Fruit fly (Drosophila melanogaster): ENCODE results near the gene CG32214.
"Not testable (repeated sequence)": the region's sequence is repeated elsewhere in the genome, so short reads cannot be mapped to it uniquely, and the experiment has no call there.

Gene CG32214

dm6 chr3L:19466979-19467378 lies at the start of gene CG32214, which contains the start of gene CG14096:
Gene CG32214 (plus strand): TSS chr3L:19467346.
Gene CG14096 (minus strand): TSS chr3L:19467079.
- not testable (repeated sequence) for TF ChIP-seq psq, Myc, h (optimal IDR thresholded peaks at IDR 0.05)

DNA sequence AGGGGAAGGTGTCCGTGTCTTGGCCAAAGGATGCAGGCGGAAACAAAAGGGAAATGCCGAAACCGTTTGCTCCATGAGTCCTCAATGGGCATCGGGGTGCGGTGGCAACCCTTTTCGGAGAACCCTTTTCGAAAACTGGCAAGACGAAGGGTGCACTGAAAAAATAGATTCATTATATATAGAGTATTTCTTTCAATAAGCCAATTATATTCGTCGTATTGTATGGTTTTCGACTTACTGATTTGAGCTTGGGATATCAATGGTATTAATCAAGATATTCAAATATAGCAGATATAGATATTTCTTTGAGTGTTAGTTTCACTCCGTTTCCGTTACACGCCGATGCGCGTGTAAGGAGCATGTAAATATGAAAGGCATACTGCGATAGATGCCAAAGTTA lies 24.9 kb upstream of the CG32214 start:
- no peak for TF ChIP-seq insv (optimal IDR thresholded peaks at IDR 0.05)
- TF ChIP-seq Myc (optimal IDR thresholded peaks at IDR 0.05) = no peak
- TF ChIP-seq Sin3A (optimal IDR thresholded peaks at IDR 0.05) = no peak
- TF ChIP-seq ttk (optimal IDR thresholded peaks at IDR 0.05) = no peak
- TF ChIP-seq psq (optimal IDR thresholded peaks at IDR 0.05) = no peak
- no peak for TF ChIP-seq h (optimal IDR thresholded peaks at IDR 0.05)

dm6 chr3L:19444092-19444491 lies 23.1 kb upstream of the CG32214 start:
- TF ChIP-seq psq (optimal IDR thresholded peaks at IDR 0.05) (no peak), Myc (optimal IDR thresholded peaks at IDR 0.05) (no peak), Sin3A (optimal IDR thresholded peaks at IDR 0.05) (no peak), ttk (optimal IDR thresholded peaks at IDR 0.05) (no peak), h (optimal IDR thresholded peaks at IDR 0.05) (no peak), insv (optimal IDR thresholded peaks at IDR 0.05) (no peak)

DNA sequence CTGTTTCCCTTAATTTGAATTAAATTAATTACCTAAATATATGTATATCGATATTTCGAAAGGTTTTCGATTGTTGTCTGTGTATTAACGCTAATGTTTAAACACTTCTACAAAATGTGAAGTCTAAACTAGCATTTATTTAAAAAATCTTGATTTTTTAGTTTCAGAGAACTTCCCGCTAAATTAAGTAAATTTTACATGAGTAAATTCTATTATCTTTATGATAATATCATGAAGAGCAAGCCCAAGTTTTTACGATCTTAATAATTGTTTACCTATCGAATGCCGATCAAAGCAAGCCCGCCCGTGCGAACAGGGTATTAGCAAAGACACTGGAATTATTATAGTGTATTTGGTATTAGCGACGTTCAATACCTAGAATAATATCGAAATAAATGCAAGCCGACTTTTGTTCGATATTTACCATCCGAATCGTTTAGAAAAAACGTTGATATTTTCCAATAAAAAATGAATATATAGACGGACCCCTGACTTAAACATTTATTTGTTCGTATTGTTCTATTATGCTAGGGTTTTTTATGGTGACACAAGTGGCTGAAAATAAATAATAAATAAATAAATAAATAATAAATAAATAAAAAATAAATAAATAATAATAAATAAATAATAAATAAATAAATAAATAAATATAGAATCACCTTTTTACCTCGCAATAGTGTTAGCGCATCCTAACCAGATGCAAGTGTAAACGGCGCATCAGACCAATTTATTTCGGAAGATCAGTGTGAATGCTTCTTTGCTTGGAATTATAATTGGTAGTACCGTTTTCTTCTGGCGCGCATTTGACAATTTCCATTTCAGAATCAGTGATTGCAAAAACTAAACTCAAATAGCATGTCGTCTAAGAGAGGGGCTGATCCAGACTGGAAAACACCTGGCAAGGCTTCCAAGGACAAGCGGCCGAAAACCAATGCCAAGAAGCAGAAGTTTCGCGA lies 20.5 kb upstream of the CG32214 start, which contains the start of the genes CG33062 and Chd3:
TSS of gene CG33062 (minus strand) at position 51 of the 956 bp plus-strand sequence.
TSS of gene Chd3 (plus strand) at position 780 of the 956 bp plus-strand sequence.
- TF ChIP-seq h (optimal IDR thresholded peaks at IDR 0.05) (no peak), Sin3A (optimal IDR thresholded peaks at IDR 0.05) (no peak), ttk (optimal IDR thresholded peaks at IDR 0.05) (no peak), insv (optimal IDR thresholded peaks at IDR 0.05) (no peak), Myc (optimal IDR thresholded peaks at IDR 0.05) (no peak), psq (optimal IDR thresholded peaks at IDR 0.05) (no peak)

- TF ChIP-seq psq (optimal IDR thresholded peaks at IDR 0.05) (no peak), ttk (optimal IDR thresholded peaks at IDR 0.05) (no peak), Sin3A (optimal IDR thresholded peaks at IDR 0.05) (no peak), Myc (optimal IDR thresholded peaks at IDR 0.05) (no peak), insv (optimal IDR thresholded peaks at IDR 0.05) (no peak), h (optimal IDR thresholded peaks at IDR 0.05) (no peak)
Measured at dm6 chr3L:19464659-19465058, 2.5 kb upstream of the CG32214 start, which contains the start of gene CG14095. Gene CG14095 (minus strand): TSS chr3L:19464759.

dm6 chr3L:19472128-19472527 lies 5.0 kb downstream of the CG32214 start, which contains the start of the genes 825-Oak and CG12519:
Gene 825-Oak (minus strand): TSS chr3L:19472228.
Gene CG12519 (plus strand): TSS chr3L:19472491.
- not testable (repeated sequence) for TF ChIP-seq ttk, Myc, psq (optimal IDR thresholded peaks at IDR 0.05)

- not testable (repeated sequence) for TF ChIP-seq insv, Sin3A, h (optimal IDR thresholded peaks at IDR 0.05)
Measured at dm6 chr3L:19475478-19475877, 8.3 kb downstream of the CG32214 start, which contains the start of the genes CG18294 and CG32213. Gene CG18294 (minus strand): TSS chr3L:19475578. Gene CG32213 (plus strand): TSS chr3L:19475839.

DNA sequence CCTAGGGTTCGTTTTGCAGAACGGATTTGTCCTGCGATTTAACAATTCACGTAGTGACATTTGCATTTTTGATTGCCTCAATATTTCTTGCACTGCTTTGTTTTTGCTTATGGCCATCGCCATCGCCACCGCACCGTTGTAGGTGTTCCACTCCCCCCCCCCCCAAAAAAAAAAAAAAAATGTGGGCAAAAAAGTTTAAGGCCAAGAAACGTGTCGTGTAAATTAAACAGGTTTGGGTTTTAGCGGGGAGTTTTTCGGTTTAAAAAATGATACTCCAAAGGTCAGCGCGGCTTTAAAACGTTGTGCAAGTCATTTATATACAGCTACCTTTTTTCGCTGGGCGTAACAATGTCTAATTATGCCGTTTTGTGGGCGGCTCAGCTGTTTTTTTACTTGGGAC lies 14.1 kb downstream of the CG32214 start:
- TF ChIP-seq ttk (optimal IDR thresholded peaks at IDR 0.05) (no peak), Sin3A (optimal IDR thresholded peaks at IDR 0.05) (no peak), insv (optimal IDR thresholded peaks at IDR 0.05) (no peak), h (optimal IDR thresholded peaks at IDR 0.05) (no peak), Myc (optimal IDR thresholded peaks at IDR 0.05) (no peak), psq (optimal IDR thresholded peaks at IDR 0.05) (no peak)

DNA sequence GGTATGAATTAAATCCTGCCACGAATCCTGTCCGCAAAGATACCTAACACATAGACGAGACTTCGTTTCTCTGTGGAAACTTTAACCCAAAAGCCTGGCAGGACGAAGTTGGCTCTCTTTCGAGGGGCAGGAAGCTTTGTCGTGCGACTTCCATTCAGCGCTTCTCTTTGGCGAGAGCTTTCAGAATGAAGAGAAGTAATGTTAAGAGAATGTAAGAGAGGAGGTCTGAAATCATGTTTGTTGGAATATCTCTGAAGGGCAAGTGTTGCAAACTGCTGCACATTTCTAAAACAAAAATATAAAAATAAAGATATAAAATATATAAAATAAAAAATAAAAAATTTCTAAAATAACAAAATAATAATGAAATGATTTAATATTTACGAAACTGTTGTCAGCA lies 14.9 kb downstream of the CG32214 start:
- TF ChIP-seq h (optimal IDR thresholded peaks at IDR 0.05) (no peak), insv (optimal IDR thresholded peaks at IDR 0.05) (no peak), Myc (optimal IDR thresholded peaks at IDR 0.05) (no peak)

- TF ChIP-seq Myc (optimal IDR thresholded peaks at IDR 0.05) (no peak), Sin3A (optimal IDR thresholded peaks at IDR 0.05) (no peak), h (optimal IDR thresholded peaks at IDR 0.05) (no peak), ttk (optimal IDR thresholded peaks at IDR 0.05) (no peak), insv (optimal IDR thresholded peaks at IDR 0.05) (no peak)
Measured at dm6 chr3L:19483007-19483406, 15.9 kb downstream of the CG32214 start.

DNA sequence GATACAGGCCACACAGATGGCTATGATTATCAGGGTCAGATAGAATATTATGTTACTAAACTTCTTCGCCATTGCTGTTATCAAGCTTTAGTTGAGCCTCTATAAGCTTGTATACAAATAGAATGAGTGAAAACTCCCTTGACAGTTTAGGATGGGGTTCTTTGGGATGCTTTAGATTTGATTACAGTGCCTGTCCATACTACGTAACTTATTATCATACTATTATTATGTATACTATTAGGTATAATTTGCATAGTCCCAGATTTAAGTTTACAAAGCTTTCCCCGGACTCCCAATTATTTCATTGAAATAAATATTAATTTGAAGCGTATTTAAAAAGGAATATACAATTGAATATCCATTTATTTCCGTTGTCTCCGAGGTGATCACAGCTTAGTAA lies 19.3 kb downstream of the CG32214 start, which contains the start of gene brv1:
TSS of gene brv1 (minus strand) at position 101 of the 400 bp plus-strand sequence.
- no peak for TF ChIP-seq h (optimal IDR thresholded peaks at IDR 0.05)
- no peak for TF ChIP-seq psq (optimal IDR thresholded peaks at IDR 0.05)
- TF ChIP-seq insv (optimal IDR thresholded peaks at IDR 0.05) = no peak
- no peak for TF ChIP-seq Sin3A (optimal IDR thresholded peaks at IDR 0.05)
- no peak for TF ChIP-seq Myc (optimal IDR thresholded peaks at IDR 0.05)

dm6 chr3L:19487260-19487659 lies 20.1 kb downstream of the CG32214 start, which contains the start of gene CG32212:
Gene CG32212 (plus strand): TSS chr3L:19487560.
- not testable (repeated sequence) for TF ChIP-seq Sin3A, h, ttk (optimal IDR thresholded peaks at IDR 0.05)

Data from Kc167 (cell line).